Fruit fly (Drosophila melanogaster) S2 (cell line): Measurements from ENCODE around the gene Ugt37D1.

Source experiments
- CG8478 ChIP-seq: fragments of >200 bp; optimal IDR thresholded peaks from 2 replicates; lab custom pipeline; 2018
- CTCF ChIP-seq, 2 experiments: fragments of >200 bp; optimal IDR thresholded peaks; 2 replicates each; lab custom pipeline; 2018

DNA sequence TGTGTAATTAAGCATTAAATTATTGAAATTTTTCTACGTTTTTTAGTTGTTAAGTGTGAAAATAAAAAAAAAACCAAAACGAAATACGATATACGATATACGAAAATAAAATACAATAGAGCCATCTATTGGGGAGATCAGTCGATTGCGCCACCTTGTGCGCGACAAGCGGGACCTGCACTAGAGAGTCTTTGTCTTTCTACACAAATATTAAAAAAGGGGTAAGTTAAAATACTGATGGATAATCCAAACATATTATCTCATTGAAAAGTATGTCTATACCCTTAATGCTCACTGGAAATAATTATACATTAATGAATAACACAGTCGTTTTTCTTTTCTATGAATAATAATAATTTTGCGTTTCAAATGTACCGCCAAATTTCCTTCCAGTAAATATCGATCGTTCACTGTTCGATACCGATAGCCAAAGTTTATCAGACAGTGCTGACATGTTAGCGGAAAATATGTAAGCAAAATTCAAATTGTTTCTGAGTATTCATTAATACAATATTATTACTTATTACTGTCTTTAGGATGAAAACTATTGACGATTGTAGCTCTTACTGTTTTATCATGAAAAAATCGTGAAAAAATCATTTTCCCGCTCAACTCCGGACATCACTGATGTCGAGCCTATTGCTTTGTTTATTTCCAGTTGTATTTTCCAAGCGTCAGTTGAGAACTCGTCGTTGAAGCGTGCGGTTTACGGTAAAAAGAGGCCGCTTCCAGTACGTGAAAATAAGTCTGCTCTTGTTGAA, 17.3 kb downstream of the Ugt37D1 start, which contains the start of gene mdy:
- TF ChIP-seq CG8478 (lab: Kevin White, UChicago): no peak
- TF ChIP-seq CTCF (optimal IDR thresholded peaks at IDR 0.05; lab: Kevin White, UChicago): peak; percentile 82 to 94
